Worm (Caenorhabditis elegans) whole organism, young adult: Measurements from ENCODE around the gene F16F9.3.

Experiments used
- B0261.1 ChIP-seq: sonication (generic microtip); optimal IDR thresholded peaks from 2 replicates; lab custom pipeline; 2016; ENCODE audit warnings: mild to moderate bottlenecking, missing genetic modification characterization, moderate library complexity, missing compliant biosample characterization
- B0336.3 ChIP-seq: fragments of 200-800 bp; sonication (Bioruptor generic); IDR thresholded peaks from 2 replicates; pipeline ENCODE4 v1.3.6; 2022; ENCODE audit warnings: missing genetic modification characterization, missing compliant biosample characterization
- C06A6.2 ChIP-seq: fragments of 200-800 bp; sonication (Bioruptor generic); conservative IDR thresholded peaks from 2 replicates; pipeline ENCODE4 v1.3.6; 2022; ENCODE audit warnings: missing genetic modification characterization, missing compliant biosample characterization
- F22D6.2 ChIP-seq: sonication (generic microtip); optimal IDR thresholded peaks from 2 replicates; lab custom pipeline; 2016; ENCODE audit warnings: mild to moderate bottlenecking, missing genetic modification characterization, missing compliant biosample characterization
- F23B12.7 ChIP-seq: sonication (generic microtip); optimal IDR thresholded peaks from 2 replicates; lab custom pipeline; 2017; ENCODE audit warnings: missing genetic modification characterization, mild to moderate bottlenecking, missing compliant biosample characterization, antibody characterized with exemption, moderate library complexity; ENCODE audit not compliant: insufficient read depth
- K11D2.4 ChIP-seq: fragments of 200-800 bp; sonication (Bioruptor generic); IDR thresholded peaks from 2 replicates; pipeline ENCODE4 v1.3.6; 2022; ENCODE audit warnings: missing genetic modification reagents, missing genetic modification characterization, missing compliant biosample characterization
- K12H6.12 ChIP-seq: fragments of 200-800 bp; sonication (Bioruptor generic); optimal IDR thresholded peaks from 2 replicates; lab custom pipeline; 2018; ENCODE audit warnings: mild to moderate bottlenecking, missing genetic modification characterization, missing compliant biosample characterization
- Y53F4B.3 ChIP-seq: fragments of 200-800 bp; sonication (Bioruptor generic); IDR thresholded peaks from 2 replicates; pipeline ENCODE4 v1.3.6; 2022; ENCODE audit warnings: missing genetic modification reagents, missing genetic modification characterization, missing compliant biosample characterization
- Y53G8AR.9 ChIP-seq: fragments of 200-800 bp; sonication (Bioruptor generic); conservative IDR thresholded peaks from 2 replicates; pipeline ENCODE4 v1.3.6; 2022; ENCODE audit warnings: missing genetic modification reagents, missing genetic modification characterization, missing compliant biosample characterization
- Y56A3A.18 ChIP-seq: fragments of 200-800 bp; sonication (Bioruptor generic); IDR thresholded peaks from 2 replicates; pipeline ENCODE4 v1.3.6; 2022; ENCODE audit warnings: missing genetic modification reagents, missing genetic modification characterization, missing compliant biosample characterization
- akir-1 ChIP-seq: fragments of 200-800 bp; sonication (Bioruptor generic); optimal IDR thresholded peaks from 2 replicates; lab custom pipeline; 2018; ENCODE audit warnings: mild to moderate bottlenecking, missing genetic modification characterization, moderate library complexity, missing compliant biosample characterization
- attf-6 ChIP-seq: fragments of 200-800 bp; sonication (Bioruptor generic); IDR thresholded peaks from 2 replicates; pipeline ENCODE4 v1.3.6; 2022; ENCODE audit warnings: missing genetic modification reagents, missing genetic modification characterization, missing compliant biosample characterization
- cebp-2 ChIP-seq: fragments of 200-800 bp; sonication (Bioruptor generic); IDR thresholded peaks from 2 replicates; pipeline ENCODE4 v1.3.6; 2022; ENCODE audit warnings: missing genetic modification characterization, missing compliant biosample characterization
- ceh-100 ChIP-seq: fragments of 200-800 bp; sonication (Bioruptor generic); IDR thresholded peaks from 2 replicates; pipeline ENCODE4 v1.3.6; 2022; ENCODE audit warnings: missing genetic modification reagents, missing genetic modification characterization, missing compliant biosample characterization
- ceh-27 ChIP-seq: fragments of 200-800 bp; sonication (Bioruptor generic); optimal IDR thresholded peaks from 2 replicates; lab custom pipeline; 2018; ENCODE audit warnings: mild to moderate bottlenecking, missing genetic modification characterization, moderate library complexity, missing compliant biosample characterization
- ceh-40 ChIP-seq: fragments of 200-800 bp; sonication (Bioruptor generic); IDR thresholded peaks from 2 replicates; pipeline ENCODE4 v1.3.6; 2022; ENCODE audit warnings: missing genetic modification characterization, missing compliant biosample characterization
- ceh-91 ChIP-seq: fragments of 200-800 bp; sonication (Bioruptor generic); IDR thresholded peaks from 2 replicates; pipeline ENCODE4 v1.3.6; 2022; ENCODE audit warnings: missing genetic modification reagents, missing genetic modification characterization, missing compliant biosample characterization
- chd-7 ChIP-seq: sonication (generic microtip); optimal IDR thresholded peaks from 2 replicates; lab custom pipeline; 2016; ENCODE audit warnings: mild to moderate bottlenecking, missing genetic modification characterization, moderate library complexity, missing compliant biosample characterization
- die-1 ChIP-seq: sonication (generic microtip); optimal IDR thresholded peaks from 2 replicates; lab custom pipeline; 2016; ENCODE audit warnings: missing genotype, mild to moderate bottlenecking, missing genetic modification characterization, missing compliant biosample characterization
- dox-1 ChIP-seq: fragments of 200-800 bp; sonication (Bioruptor generic); IDR thresholded peaks from 2 replicates; pipeline ENCODE4 v1.3.6; 2022; ENCODE audit warnings: missing genetic modification reagents, missing genetic modification characterization, missing compliant biosample characterization
- dpl-1 ChIP-seq: fragments of 150-350 bp; optimal IDR thresholded peaks from 2 replicates; lab custom pipeline; 2014; ENCODE audit warnings: missing biosample characterization, missing genetic modification reagents, missing genetic modification characterization
- efl-1 ChIP-seq: fragments of 150-350 bp; optimal IDR thresholded peaks from 2 replicates; lab custom pipeline; 2014; ENCODE audit warnings: missing biosample characterization, missing genetic modification reagents, missing genetic modification characterization
- gei-17 ChIP-seq: fragments of 200-800 bp; sonication (Bioruptor generic); optimal IDR thresholded peaks from 2 replicates; lab custom pipeline; 2018; ENCODE audit warnings: mild to moderate bottlenecking, missing genetic modification characterization, missing compliant biosample characterization
- hlh-26 ChIP-seq: fragments of 200-800 bp; sonication (Bioruptor generic); conservative IDR thresholded peaks from 2 replicates; pipeline ENCODE4 v1.3.6; 2022; ENCODE audit warnings: missing genetic modification reagents, missing genetic modification characterization, missing compliant biosample characterization
- hmg-1.2 ChIP-seq: fragments of 200-800 bp; sonication (Bioruptor generic); IDR thresholded peaks from 2 replicates; pipeline ENCODE4 v1.3.6; 2022; ENCODE audit warnings: missing genetic modification reagents, missing genetic modification characterization, missing compliant biosample characterization
- hmg-20 ChIP-seq: fragments of 200-800 bp; sonication (Bioruptor generic); IDR thresholded peaks from 2 replicates; pipeline ENCODE4 v1.3.6; 2022; ENCODE audit warnings: missing genetic modification reagents, missing genetic modification characterization, missing compliant biosample characterization
- let-607 ChIP-seq, 2 experiments: fragments of 200-800 bp in 1 of 2; sonication (Bioruptor generic) in 1 of 2; sonication (generic microtip) in 1 of 2; optimal IDR thresholded peaks; 2 replicates each; lab custom pipeline; 2016 to 2018; ENCODE audit warnings: mild to moderate bottlenecking in 2 of 2, missing compliant biosample characterization in 2 of 2, missing genetic modification characterization in 2 of 2, moderate library complexity in 2 of 2, missing genotype in 1 of 2
- lin-26 ChIP-seq: fragments of 200-800 bp; sonication (Bioruptor generic); IDR thresholded peaks from 2 replicates; pipeline ENCODE4 v1.3.6; 2022; ENCODE audit warnings: missing genetic modification reagents, missing genetic modification characterization, missing compliant biosample characterization
- lin-40 ChIP-seq: sonication (generic microtip); optimal IDR thresholded peaks from 2 replicates; lab custom pipeline; 2016; ENCODE audit warnings: missing genetic modification characterization, mild to moderate bottlenecking, missing compliant biosample characterization, missing genotype, missing genetic modification reagents
- lir-1 ChIP-seq: fragments of 200-800 bp; sonication (Bioruptor generic); conservative IDR thresholded peaks from 2 replicates; pipeline ENCODE4 v1.3.6; 2022; ENCODE audit warnings: missing genetic modification reagents, missing genetic modification characterization, missing compliant biosample characterization
- lsl-1 ChIP-seq: fragments of 200-800 bp; sonication (Bioruptor generic); optimal IDR thresholded peaks from 2 replicates; lab custom pipeline; 2018; ENCODE audit warnings: mild to moderate bottlenecking, missing genetic modification characterization, moderate library complexity, missing compliant biosample characterization
- madf-10 ChIP-seq: sonication (generic microtip); optimal IDR thresholded peaks from 2 replicates; lab custom pipeline; 2016; ENCODE audit warnings: mild to moderate bottlenecking, missing genetic modification characterization, missing compliant biosample characterization
- madf-3 ChIP-seq: fragments of 200-800 bp; sonication (Bioruptor generic); IDR thresholded peaks from 2 replicates; pipeline ENCODE4 v1.3.6; 2022; ENCODE audit warnings: missing genetic modification reagents, missing genetic modification characterization, missing compliant biosample characterization
- nfya-2 ChIP-seq: fragments of 200-800 bp; sonication (Bioruptor generic); IDR thresholded peaks from 2 replicates; pipeline ENCODE4 v1.3.6; 2022; ENCODE audit warnings: missing genetic modification reagents, missing genetic modification characterization, missing compliant biosample characterization
- nhr-80 ChIP-seq: sonication (generic microtip); optimal IDR thresholded peaks from 2 replicates; lab custom pipeline; 2016; ENCODE audit warnings: missing genetic modification characterization, missing compliant biosample characterization
- sdz-38 ChIP-seq: sonication (generic microtip); optimal IDR thresholded peaks from 2 replicates; lab custom pipeline; 2016; ENCODE audit warnings: missing genotype, missing genetic modification characterization, missing compliant biosample characterization
- snpc-1.1 ChIP-seq: sonication (generic microtip); optimal IDR thresholded peaks from 2 replicates; lab custom pipeline; 2017; ENCODE audit warnings: missing genetic modification characterization, mild to moderate bottlenecking, missing compliant biosample characterization, antibody characterized with exemption, moderate library complexity, missing genotype, missing genetic modification reagents; ENCODE audit not compliant: insufficient read depth
- snpc-4 ChIP-seq, 5 experiments: fragments of 150-350 bp in 1 of 5; sonication (generic microtip) in 4 of 5; optimal IDR thresholded peaks; 2 replicates each; lab custom pipeline; 2014 to 2018; ENCODE audit warnings: missing genetic modification characterization in 5 of 5, missing biosample characterization in 3 of 5, antibody characterized with exemption in 2 of 5, mild to moderate bottlenecking in 2 of 5, missing compliant biosample characterization in 2 of 5, missing genotype in 2 of 5, moderate library complexity in 2 of 5, missing genetic modification reagents in 1 of 5
- tbp1 ChIP-seq: fragments of 200-800 bp; sonication (Bioruptor generic); optimal IDR thresholded peaks from 2 replicates; lab custom pipeline; 2018; ENCODE audit warnings: mild to moderate bottlenecking, missing genetic modification characterization, missing compliant biosample characterization
- xnd-1 ChIP-seq: sonication (generic microtip); optimal IDR thresholded peaks from 2 replicates; lab custom pipeline; 2016; ENCODE audit warnings: missing genotype, missing genetic modification reagents, missing genetic modification characterization, missing compliant biosample characterization
- ztf-18 ChIP-seq: sonication (generic microtip); optimal IDR thresholded peaks from 2 replicates; lab custom pipeline; 2016; ENCODE audit warnings: missing genotype, mild to moderate bottlenecking, missing genetic modification characterization, missing compliant biosample characterization
- ztf-26 ChIP-seq: sonication (generic microtip); optimal IDR thresholded peaks from 2 replicates; lab custom pipeline; 2017; ENCODE audit warnings: missing genetic modification characterization, missing compliant biosample characterization

F16F9.3 gene

DNA sequence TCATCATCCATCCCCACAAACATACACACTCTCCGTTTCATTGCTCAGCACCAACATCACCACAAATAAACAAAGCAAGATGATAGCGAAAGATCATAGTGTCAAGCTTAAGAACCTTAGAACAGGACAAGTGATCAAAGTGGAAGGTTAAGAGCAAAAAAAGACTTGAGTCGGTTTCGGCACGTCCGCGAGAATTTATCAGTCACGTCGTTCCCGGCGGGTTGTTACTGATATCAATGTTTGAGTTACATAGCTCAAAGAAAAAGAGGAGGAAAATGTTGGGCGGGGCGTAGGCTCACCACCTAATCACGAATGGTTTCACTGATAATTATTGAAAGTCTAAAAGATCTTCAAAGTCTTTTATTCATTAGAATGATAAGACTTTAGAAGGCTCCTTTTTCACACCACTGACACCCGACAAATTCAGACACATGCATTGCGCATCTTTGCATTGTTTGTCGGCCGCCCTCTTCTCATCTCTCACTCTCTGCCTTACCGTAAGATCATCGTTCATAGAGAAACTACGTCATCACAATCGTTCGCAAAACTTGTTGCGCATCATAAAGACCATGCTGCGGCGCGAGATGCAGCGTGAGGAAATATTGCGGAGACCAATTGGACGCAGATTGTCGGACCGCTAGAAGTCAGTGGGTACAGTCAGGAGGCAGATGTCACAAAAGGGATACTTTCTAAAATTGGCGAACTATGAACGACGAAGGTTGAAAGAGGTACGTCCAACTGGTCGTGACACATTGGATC lies 19.8 kb downstream of the F16F9.3 start (continued):
- peak; percentile 22; the same call in 1 of the 2 replicates for TF ChIP-seq hmg-1.2 (GFP tag; lab: Robert Waterston, UW)
- no peak for TF ChIP-seq snpc-1.1 (tag; lab: Kevin White, UChicago)
- no peak for TF ChIP-seq F23B12.7 (tag; lab: Kevin White, UChicago)
- TF ChIP-seq madf-10 = no peak
- TF ChIP-seq lir-1 = no peak
- no peak for TF ChIP-seq efl-1 (GFP tag; lab: Kevin White, UChicago)
- TF ChIP-seq snpc-4 (GFP tag; optimal IDR thresholded peaks at IDR 0.05; lab: Kevin White, UChicago) = no peak
- peak in 1 of 4 experiments; percentile 3 for TF ChIP-seq snpc-4 (tag; optimal IDR thresholded peaks at IDR 0.05; lab: Kevin White, UChicago)
- TF ChIP-seq gei-17 (GFP tag; lab: Kevin White, UChicago) = peak; percentile 35
- TF ChIP-seq die-1 = peak; percentile 63
- peak; percentile 61; the same call in 1 of the 2 replicates for TF ChIP-seq K11D2.4 (GFP tag; lab: Robert Waterston, UW)
- 0 out of 2 replicates have a peak, but pooled peaks have one; percentile 20 for TF ChIP-seq Y53G8AR.9
- no peak for TF ChIP-seq dox-1 (GFP tag; lab: Robert Waterston, UW)
- no peak for TF ChIP-seq attf-6
- peak; percentile 58 for TF ChIP-seq chd-7 (tag; lab: Kevin White, UChicago)
- TF ChIP-seq Y56A3A.18 (GFP tag; lab: Robert Waterston, UW) = no peak
- no peak for TF ChIP-seq Y53F4B.3 (GFP tag; lab: Robert Waterston, UW)
- no peak for TF ChIP-seq let-607 (tag; optimal IDR thresholded peaks at IDR 0.05; lab: Kevin White, UChicago)
- TF ChIP-seq ztf-18 (tag; lab: Kevin White, UChicago) = no peak
- no peak for TF ChIP-seq lsl-1
- no peak for TF ChIP-seq K12H6.12 (tag; lab: Kevin White, UChicago)
- TF ChIP-seq nfya-2 (GFP tag; lab: Robert Waterston, UW) = no peak
- TF ChIP-seq C06A6.2 (GFP tag; lab: Robert Waterston, UW) = peak; percentile 79
- no peak for TF ChIP-seq B0261.1 (tag; lab: Kevin White, UChicago)
- no peak for TF ChIP-seq hmg-20 (GFP tag; lab: Robert Waterston, UW)
- peak; percentile 82 for TF ChIP-seq lin-40 (tag; lab: Kevin White, UChicago)
- TF ChIP-seq F22D6.2 (tag; lab: Kevin White, UChicago) = peak; percentile 60
- no peak for TF ChIP-seq akir-1
- TF ChIP-seq ztf-26 (tag; lab: Kevin White, UChicago) = peak; percentile 90
- TF ChIP-seq nhr-80 = peak; percentile 27
- TF ChIP-seq ceh-100 (GFP tag; lab: Robert Waterston, UW) = no peak
- peak; percentile 32; the same call in 1 of the 2 replicates for TF ChIP-seq B0336.3 (GFP tag; lab: Robert Waterston, UW)
- TF ChIP-seq ceh-91 (GFP tag; lab: Robert Waterston, UW) = no peak

ce11 chrX:8479050-8479449 lies 21.6 kb downstream of the F16F9.3 start:
- TF ChIP-seq lin-26 (GFP tag; lab: Robert Waterston, UW) (no peak), tbp1 (GFP tag; lab: Kevin White, UChicago) (no peak), K11D2.4 (GFP tag; lab: Robert Waterston, UW) (no peak), ceh-40 (GFP tag; lab: Robert Waterston, UW) (no peak), madf-3 (peak; percentile 66; the same call in 1 of the 2 replicates), ceh-27 (GFP tag; lab: Kevin White, UChicago) (no peak), hlh-26 (GFP tag; lab: Robert Waterston, UW) (no peak), xnd-1 (no peak), cebp-2 (GFP tag; lab: Robert Waterston, UW) (no peak), lin-40 (tag; lab: Kevin White, UChicago) (no peak), K12H6.12 (tag; lab: Kevin White, UChicago) (peak; percentile 2), dpl-1 (GFP tag; lab: Kevin White, UChicago) (no peak), sdz-38 (no peak)
- TF ChIP-seq, all 124 proteins: peak for 2
